Worm (Caenorhabditis elegans) whole organism, L4 larva: ENCODE data around the gene lips-6.
A peak's percentile ranks its signal among the peaks of the same experiment; 100 is the strongest.

Source experiments
- F44E2.7 ChIP-seq: fragments of 200-800 bp; sonication (Bioruptor generic); IDR thresholded peaks from 2 replicates; pipeline ENCODE4 v2.1.2; 2022; ENCODE audit warnings: missing genetic modification characterization, missing compliant biosample characterization
- aly-2 ChIP-seq: sonication (generic microtip); optimal IDR thresholded peaks from 2 replicates; lab custom pipeline; 2018; ENCODE audit warnings: missing biosample characterization, missing genetic modification characterization
- ama-1 ChIP-seq: fragments of 150-350 bp; optimal IDR thresholded peaks from 2 replicates; lab custom pipeline; 2014; ENCODE audit warnings: inconsistent platforms, mixed read lengths
- ceh-20 ChIP-seq: fragments of 200-800 bp; sonication (Bioruptor generic); IDR thresholded peaks from 2 replicates; pipeline ENCODE4 v1.3.6; 2022; ENCODE audit warnings: missing genetic modification reagents, missing genetic modification characterization, missing compliant biosample characterization
- mes-2 ChIP-seq: sonication (generic microtip); optimal IDR thresholded peaks from 2 replicates; lab custom pipeline; 2016; ENCODE audit warnings: missing genotype, mild to moderate bottlenecking, missing genetic modification characterization, missing compliant biosample characterization; ENCODE audit not compliant: poor library complexity, severe bottlenecking
- mxl-3 ChIP-seq: fragments of 200-800 bp; sonication (Bioruptor generic); optimal IDR thresholded peaks from 2 replicates; lab custom pipeline; 2018; ENCODE audit warnings: mild to moderate bottlenecking, missing genetic modification characterization, missing compliant biosample characterization
- nhr-10 ChIP-seq: fragments of 150-350 bp; optimal IDR thresholded peaks from 2 replicates; lab custom pipeline; 2014; ENCODE audit warnings: missing biosample characterization, missing genetic modification characterization
- nhr-237 ChIP-seq: sonication (generic microtip); optimal IDR thresholded peaks from 2 replicates; lab custom pipeline; 2017; ENCODE audit warnings: missing biosample characterization, missing genetic modification characterization
- nhr-25 ChIP-seq: sonication (generic microtip); optimal IDR thresholded peaks from 2 replicates; lab custom pipeline; 2017; ENCODE audit warnings: missing genetic modification characterization, mild to moderate bottlenecking, missing compliant biosample characterization, antibody characterized with exemption, moderate library complexity, borderline replicate concordance; ENCODE audit not compliant: insufficient read depth
- skn-1 ChIP-seq: fragments of 150-350 bp; optimal IDR thresholded peaks from 2 replicates; lab custom pipeline; 2014; ENCODE audit warnings: missing biosample characterization, missing genetic modification characterization
- zfp-3 ChIP-seq: fragments of 200-800 bp; sonication (Bioruptor generic); conservative IDR thresholded peaks from 2 replicates; pipeline ENCODE4 v1.3.6; 2022; ENCODE audit warnings: missing genetic modification reagents, missing genetic modification characterization, missing compliant biosample characterization

DNA sequence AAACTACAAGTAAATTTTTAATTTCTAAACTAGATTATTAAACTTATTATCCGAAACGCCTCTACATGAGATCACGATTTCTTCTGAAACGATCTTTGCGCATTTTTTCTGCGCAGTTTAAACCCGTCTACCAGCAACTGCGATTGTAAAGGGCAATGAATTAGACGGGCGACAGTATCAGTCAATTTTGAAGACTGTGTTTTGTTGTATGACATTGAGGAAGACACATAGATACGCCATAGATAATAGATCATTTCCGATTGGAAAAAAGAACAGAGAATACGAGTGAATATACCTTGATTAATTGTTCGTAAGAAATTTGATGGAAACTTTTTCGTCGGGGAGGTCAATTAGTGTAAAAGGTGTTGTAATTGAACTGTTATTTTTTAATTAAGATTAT lies 5.9 kb upstream of the lips-6 start:
- no peak for TF ChIP-seq aly-2 (tag; lab: Kevin White, UChicago)
- TF ChIP-seq skn-1 = no peak
- no peak for TF ChIP-seq mes-2
- no peak for TF ChIP-seq nhr-237 (tag; lab: Kevin White, UChicago)
- TF ChIP-seq nhr-10 = no peak
- no peak for TF ChIP-seq mxl-3 (GFP tag; lab: Kevin White, UChicago)
- no peak for TF ChIP-seq ama-1 (lab: Kevin White, UChicago)
- peak; percentile 47 for TF ChIP-seq nhr-25
- TF ChIP-seq ceh-20 (GFP tag; lab: Robert Waterston, UW) = no peak
- TF ChIP-seq F44E2.7 (GFP tag; lab: Robert Waterston, UW) = no peak
- no peak for TF ChIP-seq zfp-3 (GFP tag; lab: Robert Waterston, UW)
